Fruit fly (Drosophila melanogaster) whole organism, embryonic: ENCODE measurements around the gene CG13031.
A peak's percentile ranks its signal among the peaks of the same experiment; 100 is the strongest.

Experiments
- Adf1 ChIP-seq: fragments of 200-800 bp; sonication (Bioruptor generic); IDR thresholded peaks from 2 replicates; pipeline ENCODE4 v1.3.6; 2022; ENCODE audit warnings: missing biosample characterization, missing genetic modification characterization
- B-H1 ChIP-seq: fragments of 200-800 bp; sonication (Bioruptor generic); IDR thresholded peaks from 3 replicates; pipeline ENCODE4 v1.3.6; 2022; ENCODE audit warnings: missing biosample characterization, missing genetic modification characterization
- CG10462 ChIP-seq: fragments of 200-800 bp; sonication (Bioruptor generic); optimal IDR thresholded peaks from 2 replicates; lab custom pipeline; 2016; ENCODE audit warnings: missing biosample characterization, missing genetic modification characterization
- CG11504 ChIP-seq: fragments of 200-800 bp; sonication (Bioruptor generic); optimal IDR thresholded peaks from 3 replicates; lab custom pipeline; 2019; ENCODE audit warnings: missing biosample characterization, mild to moderate bottlenecking, missing genetic modification characterization, moderate library complexity
- CG1233 ChIP-seq: fragments of 200-800 bp; sonication (Bioruptor generic); optimal IDR thresholded peaks from 4 replicates; lab custom pipeline; 2018; ENCODE audit warnings: missing biosample characterization, mild to moderate bottlenecking, missing genetic modification characterization
- CG14965 ChIP-seq: fragments of 200-800 bp; sonication (Bioruptor generic); optimal IDR thresholded peaks from 2 replicates; lab custom pipeline; 2016; ENCODE audit warnings: missing biosample characterization, missing genetic modification characterization, borderline replicate concordance
- CG15011 ChIP-seq: fragments of 200-800 bp; sonication (Bioruptor generic); optimal IDR thresholded peaks from 3 replicates; lab custom pipeline; 2018; ENCODE audit warnings: missing biosample characterization, mild to moderate bottlenecking, missing genetic modification characterization
- CG16815 ChIP-seq: fragments of 200-800 bp; sonication (Bioruptor generic); optimal IDR thresholded peaks from 3 replicates; lab custom pipeline; 2017; ENCODE audit warnings: missing biosample characterization, mild to moderate bottlenecking, missing genetic modification characterization
- CG17568 ChIP-seq: fragments of 200-800 bp; sonication (Bioruptor generic); optimal IDR thresholded peaks from 2 replicates; lab custom pipeline; 2018; ENCODE audit warnings: missing biosample characterization, mild to moderate bottlenecking, missing genetic modification characterization, moderate library complexity
- CG18262 ChIP-seq: fragments of 200-800 bp; optimal IDR thresholded peaks from 3 replicates; lab custom pipeline; 2019; ENCODE audit warnings: missing biosample characterization, mild to moderate bottlenecking, missing genetic modification characterization, moderate library complexity
- CG31224 ChIP-seq: fragments of 200-800 bp; sonication (Bioruptor generic); IDR thresholded peaks from 2 replicates; pipeline ENCODE4 v1.3.6; 2022; ENCODE audit warnings: missing biosample characterization, missing genetic modification characterization
- CG33557 ChIP-seq: fragments of 200-800 bp; sonication (Bioruptor generic); optimal IDR thresholded peaks from 2 replicates; lab custom pipeline; 2019; ENCODE audit warnings: missing biosample characterization, mild to moderate bottlenecking, missing genetic modification characterization, moderate library complexity
- CG34376 ChIP-seq: fragments of 200-800 bp; sonication (Bioruptor generic); optimal IDR thresholded peaks from 2 replicates; lab custom pipeline; 2018; ENCODE audit warnings: missing biosample characterization, mild to moderate bottlenecking, missing genetic modification characterization
- CG6654 ChIP-seq: fragments of 200-800 bp; sonication (Bioruptor generic); optimal IDR thresholded peaks from 2 replicates; lab custom pipeline; 2017; ENCODE audit warnings: missing biosample characterization, mild to moderate bottlenecking, missing genetic modification characterization
- CG6689 ChIP-seq: fragments of 200-800 bp; sonication (Bioruptor generic); IDR thresholded peaks from 2 replicates; pipeline ENCODE4 v1.3.6; 2022; ENCODE audit warnings: missing biosample characterization, missing genetic modification characterization
- CG6854 ChIP-seq: fragments of 200-800 bp; sonication (Bioruptor generic); optimal IDR thresholded peaks from 3 replicates; lab custom pipeline; 2017; ENCODE audit warnings: missing biosample characterization, mild to moderate bottlenecking, missing genetic modification characterization
- CG7987 ChIP-seq: fragments of 200-800 bp; sonication (Bioruptor generic); optimal IDR thresholded peaks from 2 replicates; lab custom pipeline; 2018; ENCODE audit warnings: missing biosample characterization, mild to moderate bottlenecking, missing genetic modification characterization, moderate library complexity
- CG9215 ChIP-seq: fragments of 200-800 bp; sonication (Bioruptor generic); IDR thresholded peaks from 2 replicates; pipeline ENCODE4 v1.3.6; 2022; ENCODE audit warnings: missing biosample characterization, missing genetic modification characterization
- CG9727 ChIP-seq: fragments of 200-800 bp; sonication (Bioruptor generic); optimal IDR thresholded peaks from 3 replicates; lab custom pipeline; 2017; ENCODE audit warnings: missing biosample characterization, mild to moderate bottlenecking, missing genetic modification characterization
- Camta ChIP-seq: fragments of 200-800 bp; sonication (Bioruptor generic); optimal IDR thresholded peaks from 2 replicates; lab custom pipeline; 2016; ENCODE audit warnings: missing biosample characterization, missing genetic modification characterization
- Doc2 ChIP-seq: fragments of 200-800 bp; sonication (Bioruptor generic); IDR thresholded peaks from 2 replicates; pipeline ENCODE4 v1.3.6; 2022; ENCODE audit warnings: missing biosample characterization, missing genetic modification characterization
- E2f1 ChIP-seq: fragments of 200-800 bp; sonication (Bioruptor generic); IDR thresholded peaks from 2 replicates; pipeline ENCODE4 v1.3.6; 2022; ENCODE audit warnings: missing biosample characterization, missing genetic modification characterization
- Ets65A ChIP-seq: fragments of 200-800 bp; sonication (Bioruptor generic); peaks from one replicate; lab custom pipeline; 2016; ENCODE audit warnings: missing biosample characterization, missing genetic modification characterization
- H15 ChIP-seq: fragments of 200-800 bp; sonication (Bioruptor generic); IDR thresholded peaks from 3 replicates; pipeline ENCODE4 v1.3.6; 2022; ENCODE audit warnings: missing biosample characterization, missing genetic modification characterization
- NC2β ChIP-seq: fragments of 200-800 bp; sonication (Bioruptor generic); optimal IDR thresholded peaks from 2 replicates; lab custom pipeline; 2016; ENCODE audit warnings: missing biosample characterization, missing genetic modification characterization
- NFAT ChIP-seq: fragments of 200-800 bp; sonication (Bioruptor generic); IDR thresholded peaks from 2 replicates; pipeline ENCODE4 v1.3.6; 2022; ENCODE audit warnings: missing biosample characterization, missing genetic modification characterization
- Neu2 ChIP-seq: fragments of 200-800 bp; sonication (Bioruptor generic); optimal IDR thresholded peaks from 3 replicates; lab custom pipeline; 2016; ENCODE audit warnings: missing biosample characterization, missing genetic modification characterization, borderline replicate concordance
- Nf-YA ChIP-seq: fragments of 200-800 bp; sonication (Bioruptor generic); IDR thresholded peaks from 2 replicates; pipeline ENCODE4 v1.3.6; 2022; ENCODE audit warnings: missing biosample characterization, missing genetic modification characterization
- Opbp ChIP-seq: fragments of 200-800 bp; sonication (Bioruptor generic); IDR thresholded peaks from 3 replicates; pipeline ENCODE4 v1.3.6; 2022; ENCODE audit warnings: missing biosample characterization, missing genetic modification characterization; ENCODE audit not compliant: partially characterized antibody
- Sox100B ChIP-seq: fragments of 200-800 bp; sonication (Bioruptor generic); optimal IDR thresholded peaks from 3 replicates; lab custom pipeline; 2018; ENCODE audit warnings: missing biosample characterization, mild to moderate bottlenecking, missing genetic modification characterization
- Stat92E ChIP-seq, 3 experiments: fragments of >200 bp in 2 of 3; fragments of 200-800 bp in 1 of 3; sonication (Bioruptor generic) in 1 of 3; optimal IDR thresholded peaks; 2 replicates each; lab custom pipeline; 2017 to 2019; ENCODE audit warnings: missing biosample characterization in 3 of 3, missing genetic modification characterization in 3 of 3, mild to moderate bottlenecking in 1 of 3, moderate library complexity in 1 of 3
- chif ChIP-seq, 2 experiments: fragments of 200-800 bp; sonication (Bioruptor generic); optimal IDR thresholded peaks; 3 replicates each; lab custom pipeline; 2016; ENCODE audit warnings: missing biosample characterization in 2 of 2, missing genetic modification characterization in 2 of 2
- chn ChIP-seq: fragments of 200-800 bp; sonication (Bioruptor generic); optimal IDR thresholded peaks from 2 replicates; lab custom pipeline; 2016; ENCODE audit warnings: missing biosample characterization, missing genetic modification characterization
- corto ChIP-seq: fragments of 200-800 bp; sonication (Bioruptor generic); optimal IDR thresholded peaks from 2 replicates; lab custom pipeline; 2016; ENCODE audit warnings: missing biosample characterization, mild to moderate bottlenecking, missing genetic modification characterization, moderate library complexity
- dati ChIP-seq: fragments of 200-800 bp; sonication (Bioruptor generic); IDR thresholded peaks from 2 replicates; pipeline ENCODE4 v1.3.6; 2022; ENCODE audit warnings: missing biosample characterization, missing genetic modification characterization
- grn ChIP-seq: fragments of 200-800 bp; sonication (Bioruptor generic); optimal IDR thresholded peaks from 3 replicates; lab custom pipeline; 2017; ENCODE audit warnings: missing biosample characterization, missing genetic modification characterization
- gsb-n ChIP-seq: fragments of 200-800 bp; sonication (Bioruptor generic); optimal IDR thresholded peaks from 3 replicates; lab custom pipeline; 2018; ENCODE audit warnings: missing biosample characterization, mild to moderate bottlenecking, missing genetic modification characterization
- hbn ChIP-seq: fragments of 200-800 bp; sonication (Bioruptor generic); IDR thresholded peaks from 2 replicates; pipeline ENCODE4 v1.3.6; 2022; ENCODE audit warnings: missing biosample characterization, missing genetic modification characterization; ENCODE audit not compliant: partially characterized antibody
- her ChIP-seq: fragments of 200-800 bp; sonication (Bioruptor generic); optimal IDR thresholded peaks from 2 replicates; lab custom pipeline; 2016; ENCODE audit warnings: missing biosample characterization, missing genetic modification characterization
- insv ChIP-seq, 2 experiments: fragments of 200-800 bp; sonication (Bioruptor generic); optimal IDR thresholded peaks; 3 replicates each; lab custom pipeline; 2016 to 2018; ENCODE audit warnings: missing biosample characterization in 2 of 2, missing genetic modification characterization in 2 of 2
- jigr1 ChIP-seq: fragments of 200-800 bp; sonication (Bioruptor generic); IDR thresholded peaks from 3 replicates; pipeline ENCODE4 v1.3.6; 2022; ENCODE audit warnings: missing biosample characterization, missing genetic modification characterization
- kay ChIP-seq: fragments of 200-800 bp; sonication (Bioruptor generic); optimal IDR thresholded peaks from 2 replicates; lab custom pipeline; 2016; ENCODE audit warnings: missing biosample characterization, missing genetic modification characterization
- nerfin-1 ChIP-seq: fragments of 200-800 bp; sonication (Bioruptor generic); optimal IDR thresholded peaks from 3 replicates; lab custom pipeline; 2019; ENCODE audit warnings: missing biosample characterization, mild to moderate bottlenecking, missing genetic modification characterization, moderate library complexity
- pfk ChIP-seq: fragments of 200-800 bp; sonication (Bioruptor generic); optimal IDR thresholded peaks from 2 replicates; lab custom pipeline; 2018; ENCODE audit warnings: missing biosample characterization, mild to moderate bottlenecking, missing genetic modification characterization, moderate library complexity
- pzg ChIP-seq: fragments of 200-800 bp; sonication (Bioruptor generic); optimal IDR thresholded peaks from 3 replicates; lab custom pipeline; 2018; ENCODE audit warnings: missing biosample characterization, mild to moderate bottlenecking, missing genetic modification characterization, moderate library complexity
- ranshi ChIP-seq: fragments of 200-800 bp; sonication (Bioruptor generic); IDR thresholded peaks from 2 replicates; pipeline ENCODE4 v1.3.6; 2022; ENCODE audit warnings: missing biosample characterization, missing genetic modification characterization
- rib ChIP-seq: fragments of 200-800 bp; sonication (Bioruptor generic); IDR thresholded peaks from 2 replicates; pipeline ENCODE4 v1.3.6; 2022; ENCODE audit warnings: missing biosample characterization, missing genetic modification characterization
- row ChIP-seq: fragments of 200-800 bp; sonication (Bioruptor generic); IDR thresholded peaks from 3 replicates; pipeline ENCODE4 v1.3.6; 2022; ENCODE audit warnings: missing biosample characterization, missing genetic modification characterization
- twi ChIP-seq: fragments of 200-800 bp; optimal IDR thresholded peaks from 2 replicates; lab custom pipeline; 2019; ENCODE audit warnings: missing biosample characterization, mild to moderate bottlenecking, missing genetic modification characterization, moderate library complexity
- zfh2 ChIP-seq: fragments of 200-800 bp; sonication (Bioruptor generic); optimal IDR thresholded peaks from 2 replicates; lab custom pipeline; 2016; ENCODE audit warnings: missing biosample characterization, missing genetic modification characterization

The CG13031 gene

DNA sequence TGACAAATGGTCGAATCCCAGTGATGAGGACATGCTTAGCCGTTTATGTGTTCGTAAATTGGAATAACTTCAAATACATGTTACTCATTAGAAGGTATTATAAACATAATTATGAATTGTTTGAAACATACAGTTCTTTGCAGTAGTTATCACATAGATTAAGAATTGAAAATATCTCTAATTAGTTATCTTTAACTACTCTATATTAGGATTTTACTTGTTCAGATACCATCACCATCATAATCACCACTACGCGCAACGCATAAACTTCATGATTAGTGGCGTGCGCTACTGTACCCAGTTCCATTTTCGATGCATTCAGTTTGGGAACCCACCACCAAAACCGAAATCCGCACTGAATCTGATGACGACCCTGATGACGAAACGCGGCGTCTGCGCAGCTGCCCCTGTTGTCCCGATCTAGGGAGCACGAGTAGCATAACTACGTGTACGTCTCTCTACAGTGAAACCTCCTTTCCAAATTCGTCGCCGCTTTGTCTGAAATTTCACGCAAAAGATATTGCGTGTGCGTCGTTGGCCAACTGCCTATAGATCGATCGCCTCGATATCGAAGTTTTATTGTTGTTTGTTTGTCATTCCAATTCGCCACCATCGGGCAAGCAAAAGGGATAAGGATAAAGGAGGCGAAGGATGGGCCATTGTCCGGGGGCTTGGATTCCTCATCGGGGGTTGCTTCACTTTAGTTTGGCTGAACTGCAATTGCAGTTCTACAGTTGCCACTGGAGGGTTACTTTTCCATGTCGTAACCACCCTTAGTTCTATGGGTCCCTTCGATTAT lies 19.4 kb downstream of the CG13031 start (continued):
- TF ChIP-seq corto, result no peak
- no peak for TF ChIP-seq CG10462 (GFP tag; lab: Kevin White, UChicago)
- TF ChIP-seq Sox100B, result peak; percentile 22
- no peak for TF ChIP-seq dati (GFP tag; lab: Robert Waterston, UW)
- TF ChIP-seq NFAT (GFP tag; lab: Robert Waterston, UW), result no peak
- peak; percentile 13 for TF ChIP-seq CG33557 (GFP tag; lab: Kevin White, UChicago)
- TF ChIP-seq CG1233 (GFP tag; lab: Kevin White, UChicago), result no peak
- TF ChIP-seq H15 (GFP tag; lab: Robert Waterston, UW), result no peak
- TF ChIP-seq twi (tag; lab: Kevin White, UChicago), result no peak
- no peak for TF ChIP-seq Nf-YA (GFP tag; lab: Robert Waterston, UW)
- no peak for TF ChIP-seq her (GFP tag; lab: Kevin White, UChicago)
- no peak for TF ChIP-seq Ets65A
- TF ChIP-seq chn (GFP tag; lab: Kevin White, UChicago), result no peak
- no peak for TF ChIP-seq ranshi (GFP tag; lab: Robert Waterston, UW)
- peak; percentile 72 for TF ChIP-seq CG18262 (tag; lab: Kevin White, UChicago)
- TF ChIP-seq pfk (GFP tag; lab: Kevin White, UChicago), result no peak
- TF ChIP-seq CG9727 (GFP tag; lab: Kevin White, UChicago), result peak; percentile 63
- TF ChIP-seq E2f1, result no peak
- TF ChIP-seq CG34376 (GFP tag; lab: Kevin White, UChicago), result no peak
- TF ChIP-seq insv (GFP tag; optimal IDR thresholded peaks at IDR 0.05; lab: Kevin White, UChicago), result no peak
- TF ChIP-seq nerfin-1 (tag; lab: Kevin White, UChicago), result peak; percentile 19
- TF ChIP-seq Doc2 (GFP tag; lab: Robert Waterston, UW), result no peak
- TF ChIP-seq CG14965, result no peak
- no peak for TF ChIP-seq CG11504
- no peak for TF ChIP-seq CG31224 (GFP tag; lab: Robert Waterston, UW)
- TF ChIP-seq CG6854 (GFP tag; lab: Kevin White, UChicago), result no peak
- TF ChIP-seq CG9215 (GFP tag; lab: Robert Waterston, UW), result no peak
- no peak for TF ChIP-seq CG15011 (GFP tag; lab: Kevin White, UChicago)
- TF ChIP-seq Opbp (GFP tag; lab: Robert Waterston, UW), result no peak
- no peak; the same call in 1 of the 3 replicates for TF ChIP-seq row
- TF ChIP-seq CG17568, result no peak
- TF ChIP-seq Camta (GFP tag; lab: Kevin White, UChicago), result no peak
- TF ChIP-seq jigr1 (GFP tag; lab: Robert Waterston, UW), result no peak
- no peak for TF ChIP-seq grn (GFP tag; lab: Kevin White, UChicago)
- TF ChIP-seq CG7987 (GFP tag; lab: Kevin White, UChicago), result no peak
- no peak for TF ChIP-seq hbn (GFP tag; lab: Robert Waterston, UW)
- no peak for TF ChIP-seq NC2β (GFP tag; lab: Kevin White, UChicago)
- no peak for TF ChIP-seq Stat92E (GFP tag; optimal IDR thresholded peaks at IDR 0.05; lab: Kevin White, UChicago)
- no peak for TF ChIP-seq zfh2
- TF ChIP-seq Adf1, result no peak
- TF ChIP-seq chif (GFP tag; optimal IDR thresholded peaks at IDR 0.05; lab: Kevin White, UChicago), result peak in 1 of 2 experiments; percentile 1
- no peak for TF ChIP-seq pzg
- TF ChIP-seq CG6689 (GFP tag; lab: Robert Waterston, UW), result no peak
- no peak for TF ChIP-seq kay (GFP tag; lab: Kevin White, UChicago)
- TF ChIP-seq Neu2 (GFP tag; lab: Kevin White, UChicago), result no peak
- TF ChIP-seq rib (GFP tag; lab: Robert Waterston, UW), result no peak
- TF ChIP-seq gsb-n, result no peak
- no peak for TF ChIP-seq CG6654
- no peak for TF ChIP-seq CG16815 (GFP tag; lab: Kevin White, UChicago)
- no peak for TF ChIP-seq B-H1 (GFP tag; lab: Robert Waterston, UW)
